Fruit fly (Drosophila melanogaster) whole organism: Measurements from ENCODE around the gene Tlk.

ENCODE experiments used
- CG8478 ChIP-seq: fragments of >200 bp; optimal IDR thresholded peaks from 2 replicates; lab custom pipeline; 2018; ENCODE audit warnings: inconsistent platforms
- Dll ChIP-seq: fragments of >200 bp; optimal IDR thresholded peaks from 2 replicates; lab custom pipeline; 2017
- EcR ChIP-seq, 2 experiments: fragments of >200 bp; optimal IDR thresholded peaks; 2 replicates each; lab custom pipeline; 2017; ENCODE audit warnings: missing biosample characterization in 2 of 2, missing genetic modification characterization in 2 of 2, missing genetic modification reagents in 2 of 2
- pan ChIP-seq: fragments of >200 bp; optimal IDR thresholded peaks from 2 replicates; lab custom pipeline; 2017
- psq ChIP-seq: fragments of >200 bp; optimal IDR thresholded peaks from 2 replicates; lab custom pipeline; 2017
- usp ChIP-seq: fragments of >200 bp; optimal IDR thresholded peaks from 2 replicates; lab custom pipeline; 2017; ENCODE audit warnings: missing biosample characterization, missing genetic modification characterization, mixed read lengths

The Tlk gene

dm6 chrX:3742002-3742722, 22.4 kb downstream of the Tlk start:
- TF ChIP-seq EcR (GFP tag; optimal IDR thresholded peaks at IDR 0.05; lab: Kevin White, UChicago) = no peak
- TF ChIP-seq usp = no peak
- TF ChIP-seq Dll = no peak
- no peak for TF ChIP-seq pan (lab: Kevin White, UChicago)
- TF ChIP-seq CG8478 = no peak
- no peak for TF ChIP-seq psq (lab: Kevin White, UChicago)

dm6 chrX:3742723-3743004, 22.9 kb downstream of the Tlk start:
- TF ChIP-seq pan (lab: Kevin White, UChicago) = no peak
- no peak for TF ChIP-seq EcR (GFP tag; optimal IDR thresholded peaks at IDR 0.05; lab: Kevin White, UChicago)
- TF ChIP-seq psq (lab: Kevin White, UChicago) = no peak
- TF ChIP-seq usp = no peak
- TF ChIP-seq Dll = no peak
- TF ChIP-seq CG8478 = no peak

- TF ChIP-seq psq (lab: Kevin White, UChicago) (no peak), CG8478 (no peak), Dll (no peak), usp (no peak), EcR (GFP tag; optimal IDR thresholded peaks at IDR 0.05; lab: Kevin White, UChicago) (peak; percentile 27 to 45), pan (lab: Kevin White, UChicago) (peak; percentile 80)
Observed at dm6 chrX:3743005-3743890, 23.4 kb downstream of the Tlk start.

- no peak for TF ChIP-seq usp
- no peak for TF ChIP-seq CG8478
- TF ChIP-seq Dll = no peak
- no peak for TF ChIP-seq EcR (GFP tag; optimal IDR thresholded peaks at IDR 0.05; lab: Kevin White, UChicago)
- TF ChIP-seq psq (lab: Kevin White, UChicago) = no peak
- no peak for TF ChIP-seq pan (lab: Kevin White, UChicago)
Observed at dm6 chrX:3743891-3744491, 24.2 kb downstream of the Tlk start.

- no peak for TF ChIP-seq CG8478
- peak; percentile 90 for TF ChIP-seq Dll
- TF ChIP-seq usp = no peak
- peak in 1 of 2 experiments; percentile 28 for TF ChIP-seq EcR (GFP tag; optimal IDR thresholded peaks at IDR 0.05; lab: Kevin White, UChicago)
- no peak for TF ChIP-seq pan (lab: Kevin White, UChicago)
- TF ChIP-seq psq (lab: Kevin White, UChicago) = no peak
Observed at dm6 chrX:3744492-3745263, 24.9 kb downstream of the Tlk start.

- no peak for TF ChIP-seq EcR (GFP tag; optimal IDR thresholded peaks at IDR 0.05; lab: Kevin White, UChicago)
- no peak for TF ChIP-seq psq (lab: Kevin White, UChicago)
- TF ChIP-seq pan (lab: Kevin White, UChicago) = no peak
- TF ChIP-seq usp = no peak
- no peak for TF ChIP-seq CG8478
- no peak for TF ChIP-seq Dll
Observed at dm6 chrX:3745264-3745564, 25.4 kb downstream of the Tlk start.

- TF ChIP-seq pan (lab: Kevin White, UChicago) (no peak), psq (lab: Kevin White, UChicago) (no peak), CG8478 (no peak), Dll (peak; percentile 1), EcR (GFP tag; optimal IDR thresholded peaks at IDR 0.05; lab: Kevin White, UChicago) (no peak), usp (no peak)
Observed at dm6 chrX:3746898-3747297, 27.1 kb downstream of the Tlk start.

- TF ChIP-seq usp (no peak), pan (lab: Kevin White, UChicago) (no peak), Dll (no peak), EcR (GFP tag; optimal IDR thresholded peaks at IDR 0.05; lab: Kevin White, UChicago) (no peak), psq (lab: Kevin White, UChicago) (no peak), CG8478 (no peak)
Observed at dm6 chrX:3747566-3747965, 27.8 kb downstream of the Tlk start.

dm6 chrX:3748248-3748647, 28.4 kb downstream of the Tlk start:
- TF ChIP-seq psq (lab: Kevin White, UChicago) (no peak), CG8478 (no peak), usp (no peak), Dll (no peak), pan (lab: Kevin White, UChicago) (no peak), EcR (GFP tag; optimal IDR thresholded peaks at IDR 0.05; lab: Kevin White, UChicago) (no peak)

dm6 chrX:3748741-3749484, 29.1 kb downstream of the Tlk start:
- TF ChIP-seq Dll (peak; percentile 95), CG8478 (peak; percentile 17), pan (lab: Kevin White, UChicago) (no peak)

dm6 chrX:3750232-3751075, 30.6 kb downstream of the Tlk start:
- no peak for TF ChIP-seq pan (lab: Kevin White, UChicago)
- no peak for TF ChIP-seq EcR (GFP tag; optimal IDR thresholded peaks at IDR 0.05; lab: Kevin White, UChicago)
- TF ChIP-seq usp = no peak
